Fruit fly (Drosophila melanogaster) whole organism, embryonic: ENCODE measurements around the gene car.
A peak's percentile ranks its signal among the peaks of the same experiment; 100 is the strongest.

Experiments
- Atf-2 ChIP-seq: fragments of 200-800 bp; sonication (Bioruptor generic); optimal IDR thresholded peaks from 2 replicates; lab custom pipeline; 2016; ENCODE audit warnings: missing biosample characterization, missing genetic modification characterization
- CG10462 ChIP-seq: fragments of 200-800 bp; sonication (Bioruptor generic); optimal IDR thresholded peaks from 2 replicates; lab custom pipeline; 2016; ENCODE audit warnings: missing biosample characterization, missing genetic modification characterization
- CG10543 ChIP-seq: fragments of 200-800 bp; sonication (Bioruptor generic); optimal IDR thresholded peaks from 3 replicates; lab custom pipeline; 2017; ENCODE audit warnings: missing biosample characterization, mild to moderate bottlenecking, missing genetic modification characterization, moderate library complexity
- CG10979 ChIP-seq: fragments of 200-800 bp; sonication (Bioruptor generic); optimal IDR thresholded peaks from 2 replicates; lab custom pipeline; 2018; ENCODE audit warnings: missing biosample characterization, mild to moderate bottlenecking, missing genetic modification characterization, moderate library complexity
- CG11247 ChIP-seq: fragments of 200-800 bp; sonication (Bioruptor generic); IDR thresholded peaks from 2 replicates; pipeline ENCODE4 v1.3.6; 2022; ENCODE audit warnings: missing biosample characterization, missing genetic modification characterization
- CG11723 ChIP-seq: fragments of 200-800 bp; sonication (Bioruptor generic); optimal IDR thresholded peaks from 2 replicates; lab custom pipeline; 2017; ENCODE audit warnings: missing biosample characterization, mild to moderate bottlenecking, missing genetic modification characterization
- CG1233 ChIP-seq: fragments of 200-800 bp; sonication (Bioruptor generic); optimal IDR thresholded peaks from 4 replicates; lab custom pipeline; 2018; ENCODE audit warnings: missing biosample characterization, mild to moderate bottlenecking, missing genetic modification characterization
- CG13424 ChIP-seq: fragments of 200-800 bp; sonication (Bioruptor generic); optimal IDR thresholded peaks from 2 replicates; lab custom pipeline; 2019; ENCODE audit warnings: missing biosample characterization, mild to moderate bottlenecking, missing genetic modification characterization, moderate library complexity
- CG13894 ChIP-seq: fragments of 200-800 bp; sonication (Bioruptor generic); optimal IDR thresholded peaks from 3 replicates; lab custom pipeline; 2018; ENCODE audit warnings: missing biosample characterization, mild to moderate bottlenecking, missing genetic modification characterization, moderate library complexity
- CG14710 ChIP-seq: fragments of 200-800 bp; sonication (Bioruptor generic); optimal IDR thresholded peaks from 3 replicates; lab custom pipeline; 2019; ENCODE audit warnings: missing biosample characterization, mild to moderate bottlenecking, missing genetic modification characterization, moderate library complexity
- CG1529 ChIP-seq: fragments of 200-800 bp; sonication (Bioruptor generic); optimal IDR thresholded peaks from 3 replicates; lab custom pipeline; 2018; ENCODE audit warnings: missing biosample characterization, missing genetic modification characterization
- CG17328 ChIP-seq: fragments of 200-800 bp; sonication (Bioruptor generic); IDR thresholded peaks from 2 replicates; pipeline ENCODE4 v1.3.6; 2022; ENCODE audit warnings: missing biosample characterization, missing genetic modification characterization
- CG17359 ChIP-seq: fragments of 200-800 bp; sonication (Bioruptor generic); optimal IDR thresholded peaks from 3 replicates; lab custom pipeline; 2018; ENCODE audit warnings: missing biosample characterization, mild to moderate bottlenecking, missing genetic modification characterization, moderate library complexity
- CG17802 ChIP-seq: fragments of 200-800 bp; sonication (Bioruptor generic); optimal IDR thresholded peaks from 2 replicates; lab custom pipeline; 2018; ENCODE audit warnings: missing biosample characterization, mild to moderate bottlenecking, missing genetic modification characterization, moderate library complexity
- CG17829 ChIP-seq: fragments of 200-800 bp; optimal IDR thresholded peaks from 2 replicates; lab custom pipeline; 2019; ENCODE audit warnings: missing biosample characterization, mild to moderate bottlenecking, missing genetic modification characterization, moderate library complexity
- CG1832 ChIP-seq: fragments of 200-800 bp; sonication (Bioruptor generic); optimal IDR thresholded peaks from 2 replicates; lab custom pipeline; 2017; ENCODE audit warnings: missing biosample characterization, mild to moderate bottlenecking, missing genetic modification characterization, inconsistent platforms
- CG2889 ChIP-seq: fragments of 200-800 bp; sonication (Bioruptor generic); IDR thresholded peaks from 3 replicates; pipeline ENCODE4 v1.3.6; 2022; ENCODE audit warnings: missing biosample characterization, missing genetic modification characterization
- CG3407 ChIP-seq: fragments of 200-800 bp; sonication (Bioruptor generic); optimal IDR thresholded peaks from 2 replicates; lab custom pipeline; 2018; ENCODE audit warnings: missing biosample characterization, mild to moderate bottlenecking, missing genetic modification characterization
- CG3847 ChIP-seq: fragments of 200-800 bp; sonication (Bioruptor generic); IDR thresholded peaks from 2 replicates; pipeline ENCODE4 v1.3.6; 2022; ENCODE audit warnings: missing biosample characterization, missing genetic modification characterization
- CG5245 ChIP-seq: fragments of 200-800 bp; sonication (Bioruptor generic); optimal IDR thresholded peaks from 3 replicates; lab custom pipeline; 2016; ENCODE audit warnings: missing biosample characterization, missing genetic modification characterization
- CG6654 ChIP-seq: fragments of 200-800 bp; sonication (Bioruptor generic); optimal IDR thresholded peaks from 2 replicates; lab custom pipeline; 2017; ENCODE audit warnings: missing biosample characterization, mild to moderate bottlenecking, missing genetic modification characterization
- CG6689 ChIP-seq: fragments of 200-800 bp; sonication (Bioruptor generic); IDR thresholded peaks from 2 replicates; pipeline ENCODE4 v1.3.6; 2022; ENCODE audit warnings: missing biosample characterization, missing genetic modification characterization
- CG6854 ChIP-seq: fragments of 200-800 bp; sonication (Bioruptor generic); optimal IDR thresholded peaks from 3 replicates; lab custom pipeline; 2017; ENCODE audit warnings: missing biosample characterization, mild to moderate bottlenecking, missing genetic modification characterization
- CG7928 ChIP-seq: fragments of 200-800 bp; sonication (Bioruptor generic); optimal IDR thresholded peaks from 2 replicates; lab custom pipeline; 2017; ENCODE audit warnings: missing biosample characterization, mild to moderate bottlenecking, missing genetic modification characterization
- CHES-1-like ChIP-seq: fragments of 200-800 bp; sonication (Bioruptor generic); optimal IDR thresholded peaks from 2 replicates; lab custom pipeline; 2016; ENCODE audit warnings: missing biosample characterization, missing genetic modification characterization
- Dip3 ChIP-seq: fragments of 200-800 bp; sonication (Bioruptor generic); optimal IDR thresholded peaks from 3 replicates; lab custom pipeline; 2016; ENCODE audit warnings: missing biosample characterization, missing genetic modification characterization
- Doc3 ChIP-seq: fragments of 200-800 bp; sonication (Bioruptor generic); IDR thresholded peaks from 3 replicates; pipeline ENCODE4 v1.3.6; 2022; ENCODE audit warnings: missing biosample characterization, missing genetic modification characterization; ENCODE audit not compliant: partially characterized antibody
- HLHmδ ChIP-seq: fragments of 200-800 bp; sonication (Bioruptor generic); optimal IDR thresholded peaks from 2 replicates; lab custom pipeline; 2018; ENCODE audit warnings: missing biosample characterization, mild to moderate bottlenecking, missing genetic modification characterization, moderate library complexity
- Hr3 ChIP-seq: fragments of 200-800 bp; sonication (Bioruptor generic); optimal IDR thresholded peaks from 3 replicates; lab custom pipeline; 2016; ENCODE audit warnings: missing biosample characterization, missing genetic modification characterization
- Max ChIP-seq: fragments of 200-800 bp; sonication (Bioruptor generic); optimal IDR thresholded peaks from 2 replicates; lab custom pipeline; 2016; ENCODE audit warnings: missing biosample characterization, mild to moderate bottlenecking, missing genetic modification characterization
- Sry-β ChIP-seq: fragments of 200-800 bp; sonication (Bioruptor generic); optimal IDR thresholded peaks from 2 replicates; lab custom pipeline; 2018; ENCODE audit warnings: missing biosample characterization, mild to moderate bottlenecking, missing genetic modification characterization, moderate library complexity
- ap ChIP-seq: fragments of 200-800 bp; sonication (Bioruptor generic); IDR thresholded peaks from 2 replicates; pipeline ENCODE4 v1.3.6; 2022; ENCODE audit warnings: missing biosample characterization, missing genetic modification characterization
- ato ChIP-seq: fragments of 200-800 bp; sonication (Bioruptor generic); IDR thresholded peaks from 2 replicates; pipeline ENCODE4 v1.3.6; 2022; ENCODE audit warnings: missing biosample characterization, missing genetic modification characterization; ENCODE audit not compliant: partially characterized antibody
- bab2 ChIP-seq: fragments of 200-800 bp; sonication (Bioruptor generic); optimal IDR thresholded peaks from 2 replicates; lab custom pipeline; 2016; ENCODE audit warnings: missing biosample characterization, missing genetic modification characterization
- caup ChIP-seq: fragments of 200-800 bp; sonication (Bioruptor generic); optimal IDR thresholded peaks from 3 replicates; lab custom pipeline; 2017; ENCODE audit warnings: missing biosample characterization, mild to moderate bottlenecking, missing genetic modification characterization, moderate library complexity; ENCODE audit not compliant: severe bottlenecking
- chn ChIP-seq: fragments of 200-800 bp; sonication (Bioruptor generic); optimal IDR thresholded peaks from 2 replicates; lab custom pipeline; 2016; ENCODE audit warnings: missing biosample characterization, missing genetic modification characterization
- dmrt11E ChIP-seq: fragments of 200-800 bp; sonication (Bioruptor generic); optimal IDR thresholded peaks from 3 replicates; lab custom pipeline; 2018; ENCODE audit warnings: missing biosample characterization, mild to moderate bottlenecking, missing genetic modification characterization, moderate library complexity
- dpn ChIP-seq, 2 experiments: fragments of 200-800 bp; sonication (Bioruptor generic); optimal IDR thresholded peaks; 3 replicates each; lab custom pipeline; 2016; ENCODE audit warnings: missing biosample characterization in 2 of 2, missing genetic modification characterization in 2 of 2
- fd3F ChIP-seq: fragments of 200-800 bp; sonication (Bioruptor generic); optimal IDR thresholded peaks from 2 replicates; lab custom pipeline; 2018; ENCODE audit warnings: missing biosample characterization, mild to moderate bottlenecking, missing genetic modification characterization, moderate library complexity
- gcm2 ChIP-seq: fragments of 200-800 bp; sonication (Bioruptor generic); optimal IDR thresholded peaks from 2 replicates; lab custom pipeline; 2016; ENCODE audit warnings: missing biosample characterization, missing genetic modification characterization
- grn ChIP-seq: fragments of 200-800 bp; sonication (Bioruptor generic); optimal IDR thresholded peaks from 3 replicates; lab custom pipeline; 2017; ENCODE audit warnings: missing biosample characterization, missing genetic modification characterization
- ind ChIP-seq: fragments of 200-800 bp; sonication (Bioruptor generic); optimal IDR thresholded peaks from 3 replicates; lab custom pipeline; 2016; ENCODE audit warnings: missing biosample characterization, missing genetic modification characterization
- kay ChIP-seq: fragments of 200-800 bp; sonication (Bioruptor generic); optimal IDR thresholded peaks from 2 replicates; lab custom pipeline; 2016; ENCODE audit warnings: missing biosample characterization, missing genetic modification characterization
- lmd ChIP-seq: fragments of 200-800 bp; sonication (Bioruptor generic); IDR thresholded peaks from 2 replicates; pipeline ENCODE4 v1.3.6; 2022; ENCODE audit warnings: missing biosample characterization, missing genetic modification characterization
- mam ChIP-seq: fragments of 200-800 bp; sonication (Bioruptor generic); optimal IDR thresholded peaks from 3 replicates; lab custom pipeline; 2016; ENCODE audit warnings: missing biosample characterization, missing genetic modification characterization
- oc ChIP-seq: fragments of 200-800 bp; sonication (Bioruptor generic); optimal IDR thresholded peaks from 2 replicates; lab custom pipeline; 2018; ENCODE audit warnings: missing biosample characterization, mild to moderate bottlenecking, missing genetic modification characterization, moderate library complexity
- p53 ChIP-seq: fragments of 200-800 bp; sonication (Bioruptor generic); optimal IDR thresholded peaks from 2 replicates; lab custom pipeline; 2016; ENCODE audit warnings: missing biosample characterization, missing genetic modification characterization
- schlank ChIP-seq: fragments of 200-800 bp; sonication (Bioruptor generic); optimal IDR thresholded peaks from 2 replicates; lab custom pipeline; 2018; ENCODE audit warnings: missing biosample characterization, mild to moderate bottlenecking, missing genetic modification characterization
- tup ChIP-seq: fragments of 200-800 bp; sonication (Bioruptor generic); optimal IDR thresholded peaks from 2 replicates; lab custom pipeline; 2016; ENCODE audit warnings: missing biosample characterization, mild to moderate bottlenecking, missing genetic modification characterization, moderate library complexity
- wor ChIP-seq: fragments of 200-800 bp; sonication (Bioruptor generic); IDR thresholded peaks from 2 replicates; pipeline ENCODE4 v1.3.6; 2022; ENCODE audit warnings: missing biosample characterization, missing genetic modification characterization

car gene

DNA sequence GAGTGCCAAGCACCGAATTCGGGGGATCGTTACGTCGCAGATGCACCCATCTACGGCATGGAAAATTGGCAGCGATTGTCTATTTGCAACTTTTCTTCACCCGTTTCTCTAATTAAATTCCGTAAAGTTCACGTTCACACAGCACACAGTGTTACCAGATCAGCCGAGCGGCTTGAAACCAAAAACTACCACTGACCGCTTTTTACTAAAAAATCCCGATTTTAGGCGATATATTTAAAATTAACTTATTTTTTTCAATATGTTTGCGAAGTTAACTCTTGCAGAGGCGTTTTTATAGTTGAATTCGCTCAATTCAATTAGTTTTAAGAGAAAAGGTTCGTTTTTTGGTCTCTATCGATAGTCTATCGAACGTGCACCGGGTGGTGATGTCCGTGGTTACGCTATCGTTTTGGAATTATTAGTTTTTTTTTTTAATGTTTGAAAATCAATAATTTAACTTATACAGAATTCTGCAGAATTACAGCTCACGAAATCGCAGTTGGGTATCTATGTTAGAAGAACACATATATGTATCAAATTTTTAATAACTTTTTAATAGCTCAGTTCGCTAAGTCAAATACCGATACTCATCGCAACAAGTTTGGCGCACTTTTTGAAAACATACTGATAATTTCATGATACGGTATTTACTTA lies 14.0 kb downstream of the car start, which contains the start of gene Tao (continued):
- TF ChIP-seq CHES-1-like (GFP tag; lab: Kevin White, UChicago) (no peak), Max (GFP tag; lab: Kevin White, UChicago) (peak; percentile 21), CG7928 (no peak), CG6654 (GFP tag; lab: Kevin White, UChicago) (no peak), chn (GFP tag; lab: Kevin White, UChicago) (no peak), CG1832 (GFP tag; lab: Kevin White, UChicago) (no peak), grn (no peak), CG3407 (no peak), CG5245 (GFP tag; lab: Kevin White, UChicago) (no peak), wor (GFP tag; lab: Robert Waterston, UW) (no peak), CG17359 (tag; lab: Kevin White, UChicago) (no peak), ato (GFP tag; lab: Robert Waterston, UW) (peak; percentile 42), Atf-2 (GFP tag; lab: Kevin White, UChicago) (no peak), CG17802 (tag; lab: Kevin White, UChicago) (no peak), p53 (GFP tag; lab: Kevin White, UChicago) (no peak), mam (GFP tag; lab: Kevin White, UChicago) (no peak), Hr3 (GFP tag; lab: Kevin White, UChicago) (no peak), CG1233 (GFP tag; lab: Kevin White, UChicago) (no peak), CG10462 (GFP tag; lab: Kevin White, UChicago) (no peak), CG2889 (GFP tag; lab: Robert Waterston, UW) (no peak), gcm2 (GFP tag; lab: Kevin White, UChicago) (no peak), CG3847 (GFP tag; lab: Robert Waterston, UW) (0 out of 2 replicates have a peak, but pooled peaks have one; percentile 19), CG6689 (no peak), CG17328 (GFP tag; lab: Robert Waterston, UW) (no peak), dmrt11E (tag; lab: Kevin White, UChicago) (no peak), oc (no peak), ap (GFP tag; lab: Robert Waterston, UW) (no peak), bab2 (GFP tag; lab: Kevin White, UChicago) (no peak), lmd (GFP tag; lab: Robert Waterston, UW) (no peak), CG1529 (GFP tag; lab: Kevin White, UChicago) (no peak), CG10979 (tag; lab: Kevin White, UChicago) (no peak), CG13424 (no peak), CG11723 (GFP tag; lab: Kevin White, UChicago) (no peak), CG11247 (no peak), caup (GFP tag; lab: Kevin White, UChicago) (no peak), kay (GFP tag; lab: Kevin White, UChicago) (no peak), Dip3 (GFP tag; lab: Kevin White, UChicago) (no peak), schlank (tag; lab: Kevin White, UChicago) (no peak), CG14710 (peak; percentile 58), Sry-β (GFP tag; lab: Kevin White, UChicago) (no peak), CG13894 (tag; lab: Kevin White, UChicago) (no peak), fd3F (GFP tag; lab: Kevin White, UChicago) (no peak), CG10543 (GFP tag; lab: Kevin White, UChicago) (no peak), CG6854 (GFP tag; lab: Kevin White, UChicago) (no peak), dpn (GFP tag; optimal IDR thresholded peaks at IDR 0.05; lab: Kevin White, UChicago) (no peak), HLHmδ (GFP tag; lab: Kevin White, UChicago) (no peak), Doc3 (peak; percentile 76), CG17829 (tag; lab: Kevin White, UChicago) (no peak), ind (no peak), tup (GFP tag; lab: Kevin White, UChicago) (no peak)
